Worm (Caenorhabditis elegans) whole organism, dauer: ENCODE data around the gene ckb-3.

ENCODE experiments used
- unc-62 ChIP-seq: sonication (generic microtip); optimal IDR thresholded peaks from 2 replicates; lab custom pipeline; 2017; ENCODE audit warnings: missing biosample characterization, missing genetic modification reagents, missing genetic modification characterization

ckb-3 gene

DNA sequence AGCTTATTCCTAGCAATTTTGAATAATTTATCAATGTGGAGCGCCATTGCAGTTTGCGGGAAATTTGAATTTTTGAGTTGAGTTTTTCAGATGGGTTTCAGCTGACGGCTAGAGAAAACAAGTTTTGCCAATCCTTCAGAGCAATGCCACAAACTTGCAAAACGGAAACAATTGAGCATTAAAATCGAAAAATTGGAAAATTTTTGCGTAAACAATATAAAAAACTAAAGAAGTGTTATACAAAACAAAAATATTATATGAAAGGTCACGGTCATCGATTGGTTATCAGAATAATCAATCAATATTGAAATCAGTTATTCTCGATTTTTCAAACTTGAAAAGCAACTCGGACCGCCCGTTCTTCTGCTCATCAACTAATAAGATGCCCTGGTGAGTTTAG, 30.5 kb downstream of the ckb-3 start, which contains the start of gene R07E5.15:
Gene R07E5.15, plus strand, starts transcription at position 301 of the 400 bp plus-strand sequence.
- no peak for TF ChIP-seq unc-62 (GFP tag; lab: Kevin White, UChicago)

DNA sequence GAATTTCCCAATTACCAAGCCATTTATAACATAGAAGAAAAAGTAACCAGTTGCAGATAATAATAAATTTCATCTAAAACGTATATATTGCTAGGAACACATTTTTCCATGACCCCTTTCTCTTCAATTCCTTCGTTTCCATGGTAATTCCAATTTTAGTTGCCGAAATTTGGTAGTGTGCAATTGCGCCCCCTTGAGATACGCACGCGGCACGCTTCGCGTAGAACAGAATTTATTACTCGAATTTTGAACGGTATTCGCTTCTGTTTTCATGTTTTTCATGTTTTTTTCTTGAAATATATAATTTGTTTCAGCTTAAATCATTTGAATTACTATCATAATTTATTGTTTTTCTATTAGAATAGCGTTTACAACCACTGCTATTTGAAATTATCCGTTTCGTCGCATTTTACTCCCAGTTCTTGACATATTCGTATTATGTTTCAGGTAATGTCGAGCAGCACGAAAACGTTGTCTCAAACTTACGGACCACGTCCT, 33.7 kb downstream of the ckb-3 start, which contains the start of the genes R07E5.17 and snfc-5:
Gene R07E5.17, minus strand, starts transcription at position 98 of the 498 bp plus-strand sequence.
Gene snfc-5, plus strand, starts transcription at position 448 of the 498 bp plus-strand sequence.
- no peak for TF ChIP-seq unc-62 (GFP tag; lab: Kevin White, UChicago)

DNA sequence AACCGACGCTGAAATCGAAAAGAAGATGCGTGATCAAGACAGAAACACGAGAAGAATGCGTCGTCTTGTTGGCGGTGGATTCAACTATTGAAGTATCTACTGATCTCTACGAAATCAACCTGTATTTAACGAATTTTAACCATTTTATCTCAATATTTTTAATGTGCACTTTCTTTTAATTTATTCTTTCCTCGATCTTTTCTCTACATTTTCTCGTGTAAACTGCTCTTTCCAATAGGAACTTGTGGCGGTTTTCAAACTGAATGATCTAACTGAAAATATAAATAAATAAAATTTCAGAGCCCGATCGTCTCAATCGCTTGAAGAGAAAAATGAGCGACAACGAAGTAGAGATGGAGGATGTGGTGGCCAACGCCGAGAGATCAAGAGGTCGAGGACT, 35.3 kb downstream of the ckb-3 start, which contains the start of gene rnp-4:
Gene rnp-4, plus strand, starts transcription at position 301 of the 400 bp plus-strand sequence.
- no peak for TF ChIP-seq unc-62 (GFP tag; lab: Kevin White, UChicago)

DNA sequence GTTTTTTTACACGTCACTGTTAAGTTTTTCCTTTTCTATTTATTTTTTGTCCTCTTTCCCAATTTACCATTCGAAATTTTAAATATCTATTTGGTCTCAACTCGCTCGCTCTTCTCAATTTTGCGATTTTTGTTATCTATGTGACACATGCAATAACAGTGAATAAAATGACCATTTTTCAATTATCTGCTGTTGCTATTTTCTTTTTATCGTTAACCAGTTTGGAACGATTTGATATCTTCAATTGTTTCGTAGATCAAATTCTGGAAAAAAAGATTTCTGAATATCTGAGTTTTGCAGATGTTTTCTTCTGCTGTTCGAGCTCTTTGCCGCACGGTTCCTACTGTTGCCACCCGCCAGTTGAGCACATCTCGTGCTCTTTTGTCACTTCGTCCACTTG, 36.5 kb downstream of the ckb-3 start, which contains the start of gene prdx-3:
Gene prdx-3, plus strand, starts transcription at position 301 of the 400 bp plus-strand sequence.
- TF ChIP-seq unc-62 (GFP tag; lab: Kevin White, UChicago) = no peak

DNA sequence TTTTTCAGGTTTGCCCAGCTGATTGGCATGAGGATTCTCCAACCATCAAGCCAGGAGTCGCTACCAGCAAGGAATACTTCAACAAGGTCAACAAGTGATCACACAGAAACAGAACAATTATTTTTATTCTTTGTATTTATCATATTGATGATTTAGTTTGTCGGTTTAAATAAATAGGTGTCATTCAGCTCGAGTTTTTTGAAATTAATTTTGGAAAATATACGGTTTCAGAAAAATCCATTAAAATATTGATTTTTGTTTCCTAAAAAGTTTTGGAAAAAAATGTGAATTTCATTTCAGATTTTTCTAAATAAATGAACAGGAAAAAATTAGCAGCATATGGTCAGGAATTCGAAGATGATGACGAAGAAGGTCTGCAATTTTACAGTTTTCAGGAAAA, 37.6 kb downstream of the ckb-3 start, which contains the start of gene gpch-1:
Gene gpch-1, plus strand, starts transcription at position 301 of the 400 bp plus-strand sequence.
- no peak for TF ChIP-seq unc-62 (GFP tag; lab: Kevin White, UChicago)

DNA sequence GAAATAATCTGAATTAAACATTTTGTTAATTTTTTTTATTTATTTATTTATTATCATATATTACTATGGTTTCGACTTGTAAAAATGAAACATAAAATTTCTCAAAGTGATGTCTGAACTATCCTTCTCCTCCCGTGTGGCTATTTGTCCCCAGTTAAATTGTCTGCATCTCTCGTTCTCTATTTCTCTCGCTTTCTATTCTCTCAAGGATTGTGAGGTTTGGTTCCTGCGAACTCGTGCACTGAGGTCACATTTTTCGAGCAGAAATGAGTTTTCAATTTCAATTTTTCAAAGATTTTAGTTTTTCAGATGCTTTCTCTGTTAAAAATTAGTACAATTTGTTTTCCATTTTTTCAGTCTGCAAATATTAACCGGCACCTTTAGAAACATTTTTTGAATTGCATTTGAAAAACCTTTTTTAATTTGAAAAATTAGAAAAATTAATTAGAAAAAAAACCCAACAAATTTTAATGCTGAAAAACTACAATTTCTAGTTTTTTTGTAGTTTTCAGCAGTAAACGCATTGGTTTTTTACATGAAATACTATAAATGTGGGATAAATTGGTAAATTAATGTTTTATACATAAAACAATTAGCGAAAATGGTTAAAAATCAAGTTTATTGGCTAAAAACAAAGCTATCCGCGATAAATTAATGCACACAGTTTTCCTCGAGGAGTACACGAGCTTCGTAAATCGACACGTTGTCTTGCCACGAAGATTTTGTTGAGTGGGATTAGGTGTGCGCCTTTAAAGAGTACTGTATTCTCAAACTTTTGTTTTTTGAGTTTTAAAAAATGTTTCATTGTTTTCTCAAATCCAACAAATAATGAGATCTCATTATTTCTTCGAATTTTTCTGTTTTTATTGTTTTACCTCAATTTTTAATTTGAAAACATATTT, 41.7 kb downstream of the ckb-3 start:
- TF ChIP-seq unc-62 (GFP tag; lab: Kevin White, UChicago) = no peak

DNA sequence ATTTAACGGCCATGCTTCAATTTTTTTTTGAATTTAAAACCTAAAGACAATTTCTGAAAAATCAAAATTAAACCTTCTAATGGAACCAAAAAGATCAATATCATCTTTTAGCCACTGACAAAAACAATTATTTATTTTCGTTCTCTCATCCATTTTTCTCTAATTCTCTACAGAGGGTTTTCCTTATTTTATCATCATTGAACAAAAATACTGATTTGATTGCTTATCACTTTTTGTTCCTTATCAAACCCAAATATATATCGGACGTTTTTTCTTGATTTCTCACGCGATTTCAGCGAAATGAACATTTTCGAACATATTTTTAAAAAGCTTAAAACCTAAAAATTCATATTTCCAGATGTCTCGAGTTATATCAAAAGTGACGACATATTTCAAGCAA, 42.4 kb downstream of the ckb-3 start, which contains the start of gene mpc-1:
Gene mpc-1, plus strand, starts transcription at position 359 of the 400 bp plus-strand sequence.
- TF ChIP-seq unc-62 (GFP tag; lab: Kevin White, UChicago) = no peak

DNA sequence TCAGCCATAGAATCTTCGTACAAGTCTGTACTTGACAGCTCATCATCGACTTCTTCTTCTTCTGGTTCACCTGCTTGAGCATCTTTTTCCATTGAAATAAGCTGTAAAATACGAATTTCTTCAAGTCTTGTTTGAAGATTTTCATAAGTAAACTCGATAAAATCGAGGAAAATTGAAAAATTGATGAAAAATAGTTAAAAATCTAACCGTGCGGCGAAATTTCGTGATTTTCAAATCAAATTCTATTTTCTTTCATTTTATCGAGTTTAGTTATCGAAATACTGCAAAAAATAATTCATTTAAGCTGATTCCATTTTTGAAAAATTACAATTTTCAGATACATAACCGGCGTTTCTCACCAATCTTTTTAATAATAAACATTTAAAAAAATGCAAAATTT, 44.5 kb downstream of the ckb-3 start, which contains the start of gene R07E5.11:
Gene R07E5.11, minus strand, starts transcription at position 101 of the 400 bp plus-strand sequence.
- no peak for TF ChIP-seq unc-62 (GFP tag; lab: Kevin White, UChicago)

DNA sequence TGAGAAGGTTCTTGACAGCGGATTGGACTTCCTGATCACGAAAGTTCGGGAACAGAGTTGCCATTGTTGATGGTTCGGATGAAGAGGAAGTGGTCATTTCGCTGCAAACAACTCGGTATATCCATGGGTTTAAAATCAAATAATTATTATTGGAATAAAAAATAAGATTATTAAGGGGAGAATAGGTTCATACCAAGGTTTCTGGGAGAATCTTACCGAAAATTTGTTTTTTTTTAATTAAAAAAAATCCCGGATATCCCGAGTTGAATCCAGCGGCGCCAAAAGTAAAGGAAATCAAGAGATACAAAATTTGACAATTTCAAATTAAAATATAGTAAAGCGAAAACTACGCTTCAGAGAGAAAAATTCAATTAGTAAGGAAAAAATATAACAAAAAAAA, 47.3 kb downstream of the ckb-3 start, which contains the start of the genes R07E5.19 and pdcd-2:
Gene R07E5.19, minus strand, starts transcription at position 101 of the 400 bp plus-strand sequence.
Gene pdcd-2, minus strand, starts transcription at position 102 of the 400 bp plus-strand sequence.
- TF ChIP-seq unc-62 (GFP tag; lab: Kevin White, UChicago) = no peak

DNA sequence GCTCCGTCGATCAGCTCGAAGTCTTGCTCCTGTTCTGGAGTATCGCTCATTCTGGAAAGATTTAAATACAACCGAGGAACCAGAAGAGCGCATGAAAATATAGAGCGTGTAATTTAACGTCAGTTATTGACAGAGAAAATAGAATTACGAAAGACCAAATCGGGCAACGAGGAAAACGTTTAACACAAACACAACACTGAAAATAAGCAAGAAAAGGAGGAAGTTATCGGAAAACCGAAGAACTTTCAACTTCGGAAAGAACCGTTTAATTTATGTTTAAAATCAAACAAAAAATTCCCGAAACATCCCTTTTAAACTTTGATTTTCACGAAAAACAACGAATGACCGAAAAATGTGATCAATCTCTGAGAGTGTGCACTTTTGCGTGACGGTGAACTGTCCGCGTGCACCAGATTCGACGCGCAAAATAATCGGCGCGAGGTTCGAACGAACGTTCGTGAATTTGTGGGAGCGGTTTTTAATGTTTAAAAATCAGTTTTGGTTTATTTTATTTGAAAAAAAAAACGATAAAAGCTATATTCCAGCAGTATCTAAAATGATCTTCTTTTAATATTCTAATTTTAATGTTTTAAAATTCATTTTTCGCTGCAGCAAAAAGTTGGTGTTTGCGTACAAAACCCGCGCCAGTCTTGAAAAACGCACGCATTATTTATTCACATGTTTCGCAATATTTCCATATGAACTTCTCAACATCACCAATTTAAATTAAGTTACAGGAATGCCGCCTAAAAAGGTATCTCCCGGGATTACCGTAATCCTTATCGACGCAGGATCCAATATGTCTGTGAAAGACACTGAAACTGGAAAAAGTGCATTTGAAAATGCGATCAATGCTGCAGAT, 48.7 kb downstream of the ckb-3 start, which contains the start of the genes R07E5.7 and cku-80:
Gene R07E5.7, minus strand, starts transcription at position 51 of the 862 bp plus-strand sequence.
Gene cku-80, plus strand, starts transcription at position 732 of the 862 bp plus-strand sequence.
- no peak for TF ChIP-seq unc-62 (GFP tag; lab: Kevin White, UChicago)
